Fruit fly (Drosophila melanogaster) Kc167 (cell line): ENCODE data around the gene RecQ5.

Source experiments
- Myc ChIP-seq: fragments of >200 bp; optimal IDR thresholded peaks from 2 replicates; lab custom pipeline; 2017; ENCODE audit warnings: missing external identifiers
- Sin3A ChIP-seq: fragments of >200 bp; optimal IDR thresholded peaks from 2 replicates; lab custom pipeline; 2018; ENCODE audit warnings: missing external identifiers
- h ChIP-seq: fragments of >200 bp; optimal IDR thresholded peaks from 3 replicates; lab custom pipeline; 2018; ENCODE audit warnings: missing external identifiers
- insv ChIP-seq: fragments of >200 bp; optimal IDR thresholded peaks from 3 replicates; lab custom pipeline; 2018; ENCODE audit warnings: missing external identifiers
- psq ChIP-seq: fragments of >200 bp; optimal IDR thresholded peaks from 2 replicates; lab custom pipeline; 2017; ENCODE audit warnings: missing external identifiers
- ttk ChIP-seq: sonication (Bioruptor generic); optimal IDR thresholded peaks from 2 replicates; lab custom pipeline; 2017; ENCODE audit warnings: missing external identifiers

The RecQ5 gene

DNA sequence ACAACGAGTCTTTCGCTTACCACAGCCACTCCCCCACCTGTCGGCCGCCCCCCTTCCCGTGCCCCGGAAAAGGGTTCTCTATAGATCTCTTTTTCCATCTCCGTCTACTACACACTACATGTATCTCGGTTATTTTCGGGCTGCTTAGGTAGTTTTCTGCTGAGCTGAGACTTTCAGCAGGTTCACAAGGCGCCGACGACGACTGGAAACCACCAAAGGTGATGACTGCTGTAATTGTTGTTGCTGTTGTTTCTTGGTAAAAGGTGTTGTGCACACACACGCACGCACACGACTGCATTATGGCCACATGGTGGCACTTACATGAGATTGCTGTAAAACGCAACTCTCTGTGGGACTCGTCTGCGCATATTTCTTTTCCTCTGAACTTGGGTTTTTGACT lies 11.8 kb upstream of the RecQ5 start:
- TF ChIP-seq insv (lab: Kevin White, UChicago) = no peak

DNA sequence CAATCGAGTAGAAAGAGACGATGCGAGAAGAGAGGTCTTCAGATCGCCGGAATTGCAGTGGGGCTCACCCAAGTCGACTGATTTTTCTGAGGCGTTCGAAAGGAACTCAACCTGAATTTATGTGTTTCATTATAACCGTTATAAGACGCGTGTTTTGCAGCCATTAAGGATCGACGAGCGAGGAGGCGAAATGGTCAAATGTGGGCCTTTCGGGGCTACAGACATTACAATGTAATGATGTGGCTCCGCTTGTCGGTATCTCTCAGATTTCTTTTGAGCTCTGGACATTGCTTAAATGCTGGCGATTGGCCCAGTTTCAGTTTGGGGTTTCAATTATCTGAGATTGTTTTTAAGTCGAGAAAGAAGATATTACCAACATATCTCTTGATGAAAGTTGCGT lies 10.9 kb upstream of the RecQ5 start:
- TF ChIP-seq h (lab: Kevin White, UChicago) (no peak), insv (lab: Kevin White, UChicago) (no peak), ttk (lab: Kevin White, UChicago) (no peak), Sin3A (lab: Kevin White, UChicago) (no peak), Myc (lab: Kevin White, UChicago) (no peak), psq (lab: Kevin White, UChicago) (no peak)

DNA sequence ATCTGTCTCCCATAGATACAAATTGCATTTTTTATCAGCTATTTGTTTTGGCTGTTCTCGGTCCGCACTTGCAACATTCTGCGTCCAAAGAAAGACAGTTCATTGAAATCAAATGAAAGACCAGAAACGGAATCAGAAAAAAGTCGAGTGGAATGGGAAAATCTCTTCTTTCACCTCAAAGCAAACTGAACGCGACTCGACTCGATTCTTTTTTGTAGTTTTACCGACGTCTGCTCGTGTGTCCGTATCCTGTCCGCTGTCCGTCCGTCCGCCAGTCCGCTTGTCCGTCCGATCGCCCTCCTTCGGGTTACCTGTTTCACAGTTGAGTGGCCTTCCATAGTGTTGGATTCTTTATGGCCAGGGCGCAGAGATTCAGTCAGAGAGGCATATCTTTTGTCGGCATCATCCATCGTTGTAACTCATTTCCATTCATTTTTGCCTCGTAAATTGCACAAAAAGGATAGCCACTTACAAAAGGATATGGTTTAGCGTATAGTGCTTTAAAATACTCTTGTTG lies 10.2 kb upstream of the RecQ5 start:
- no peak for TF ChIP-seq psq (lab: Kevin White, UChicago)
- TF ChIP-seq Myc (lab: Kevin White, UChicago) = no peak
- no peak for TF ChIP-seq ttk (lab: Kevin White, UChicago)
- TF ChIP-seq insv (lab: Kevin White, UChicago) = no peak
- TF ChIP-seq Sin3A (lab: Kevin White, UChicago) = no peak
- no peak for TF ChIP-seq h (lab: Kevin White, UChicago)

DNA sequence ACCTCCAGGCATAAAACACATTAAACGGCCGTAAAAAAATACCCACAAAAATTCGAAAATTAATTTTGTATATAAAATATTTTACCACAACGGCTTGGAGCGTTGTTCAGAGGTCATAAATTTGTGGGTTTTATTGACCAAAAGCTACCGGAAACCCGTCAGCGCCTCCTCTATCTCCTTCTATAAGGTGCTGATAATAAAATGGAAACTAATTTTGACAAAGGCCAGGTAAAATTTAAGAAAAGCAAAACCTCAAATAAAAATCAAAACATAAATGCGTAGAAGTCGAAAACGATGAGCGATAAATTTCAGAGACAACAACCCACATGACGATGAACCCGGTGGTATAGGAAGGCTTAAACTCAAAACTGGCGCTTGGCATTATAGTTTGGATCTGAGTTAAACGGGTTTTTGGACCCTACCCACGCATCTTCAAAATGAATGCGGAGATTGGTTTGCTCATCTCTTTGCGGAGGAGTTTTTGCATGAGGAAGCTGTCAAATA lies 9.0 kb upstream of the RecQ5 start:
- TF ChIP-seq Sin3A (lab: Kevin White, UChicago) = no peak
- TF ChIP-seq ttk (lab: Kevin White, UChicago) = no peak
- no peak for TF ChIP-seq psq (lab: Kevin White, UChicago)
- no peak for TF ChIP-seq insv (lab: Kevin White, UChicago)
- no peak for TF ChIP-seq h (lab: Kevin White, UChicago)
- no peak for TF ChIP-seq Myc (lab: Kevin White, UChicago)

DNA sequence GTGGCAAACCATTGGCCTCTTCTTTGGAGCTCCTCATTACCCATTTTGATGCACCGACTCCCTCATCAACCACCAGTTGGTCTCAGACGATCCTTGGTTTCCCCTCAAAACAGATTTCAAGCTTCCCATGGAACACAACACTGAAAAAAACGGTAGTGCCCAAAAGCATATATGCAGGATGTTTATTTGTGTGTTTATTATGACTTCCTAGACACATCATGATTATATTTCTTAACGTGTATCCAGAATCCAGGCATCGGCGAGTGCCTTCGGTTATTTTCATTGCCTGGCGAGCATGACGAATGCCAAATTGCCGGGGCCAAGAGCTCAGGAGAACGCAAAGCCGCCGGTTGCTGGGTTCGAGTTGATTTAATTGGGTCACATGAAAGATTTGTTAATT lies 7.9 kb upstream of the RecQ5 start:
- TF ChIP-seq Sin3A (lab: Kevin White, UChicago) = no peak
- no peak for TF ChIP-seq psq (lab: Kevin White, UChicago)
- no peak for TF ChIP-seq insv (lab: Kevin White, UChicago)
- no peak for TF ChIP-seq ttk (lab: Kevin White, UChicago)
- no peak for TF ChIP-seq h (lab: Kevin White, UChicago)
- no peak for TF ChIP-seq Myc (lab: Kevin White, UChicago)

DNA sequence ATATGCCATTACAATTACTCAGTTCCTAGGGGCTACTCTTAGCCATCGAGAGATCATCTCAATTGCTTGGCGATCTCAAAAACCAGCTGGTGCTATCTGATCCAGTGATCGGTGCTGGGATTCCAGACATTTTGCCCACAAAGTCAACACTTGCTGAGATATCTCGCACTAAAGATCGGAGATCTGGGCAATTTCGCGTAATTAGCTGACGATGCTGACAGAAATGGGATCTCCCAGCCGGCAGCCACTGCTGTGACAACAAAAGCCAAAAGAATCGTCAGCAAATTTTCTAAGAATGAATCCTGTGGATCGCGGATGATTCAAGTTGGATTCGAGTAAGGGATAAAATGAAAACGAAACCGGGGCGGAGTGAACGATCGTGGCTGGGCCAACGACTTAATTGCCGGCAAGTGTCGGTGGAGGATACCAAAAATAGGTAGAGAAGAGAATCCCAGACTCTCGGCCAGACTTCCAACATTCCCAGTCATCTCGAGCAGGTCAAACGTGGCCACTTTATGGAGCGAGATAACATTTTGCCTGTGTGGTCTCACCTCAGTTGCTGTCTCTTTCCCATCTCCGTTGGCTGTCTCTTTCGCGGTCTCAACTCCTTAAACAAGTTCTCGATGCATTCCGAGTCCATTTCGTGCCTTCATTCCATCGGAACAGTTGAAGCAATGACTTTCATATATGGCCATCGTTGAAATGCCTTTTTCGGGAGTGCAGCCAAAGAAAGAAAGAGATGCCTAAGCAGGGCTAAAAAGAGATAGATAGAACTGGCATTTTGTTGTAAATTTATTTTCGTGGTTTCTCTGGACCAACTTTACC lies 6.0 kb upstream of the RecQ5 start:
- TF ChIP-seq psq (lab: Kevin White, UChicago) (no peak), ttk (lab: Kevin White, UChicago) (no peak), Sin3A (lab: Kevin White, UChicago) (no peak), insv (lab: Kevin White, UChicago) (no peak), h (lab: Kevin White, UChicago) (no peak), Myc (lab: Kevin White, UChicago) (no peak)

DNA sequence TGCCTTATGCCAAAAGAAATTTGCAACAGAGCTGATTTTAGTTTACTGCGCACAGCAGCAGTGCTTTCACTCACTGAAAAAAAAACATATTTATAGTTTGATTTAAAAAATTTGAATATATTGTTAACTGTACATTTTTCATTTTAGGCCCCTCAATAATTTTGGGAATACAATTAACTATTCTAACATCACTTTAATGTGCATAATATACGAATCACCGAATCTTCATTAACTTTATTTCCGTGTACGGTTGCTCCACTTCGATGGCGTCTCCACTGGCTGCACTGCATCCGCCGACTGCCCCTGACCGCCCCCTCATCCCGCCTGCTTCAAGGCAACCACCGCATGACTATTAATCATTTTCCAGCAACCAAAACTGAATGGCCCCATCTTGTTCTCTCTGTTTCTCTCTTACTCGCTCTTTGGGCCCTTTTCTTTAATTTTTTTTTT lies 4.9 kb upstream of the RecQ5 start:
- TF ChIP-seq psq (lab: Kevin White, UChicago) (no peak), insv (lab: Kevin White, UChicago) (no peak), h (lab: Kevin White, UChicago) (no peak), ttk (lab: Kevin White, UChicago) (no peak), Sin3A (lab: Kevin White, UChicago) (no peak), Myc (lab: Kevin White, UChicago) (no peak)

DNA sequence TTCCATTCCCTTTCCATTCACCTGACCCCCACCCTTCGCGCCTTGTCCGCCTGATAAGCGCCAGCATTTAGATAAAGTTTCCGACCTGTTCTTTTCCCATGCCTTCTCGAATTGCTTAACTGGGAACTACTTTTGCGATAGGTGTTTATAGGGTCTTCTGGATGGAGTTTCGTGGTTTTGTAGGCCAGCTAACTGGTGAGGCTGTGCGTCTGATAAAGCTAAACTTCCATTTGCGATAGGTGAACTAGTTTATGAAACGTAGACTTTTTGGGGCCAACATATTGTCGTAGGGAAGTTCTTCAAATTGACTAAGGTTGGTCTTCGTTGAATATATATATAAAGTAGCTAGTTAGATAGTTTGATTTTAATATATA lies 3.7 kb upstream of the RecQ5 start:
- TF ChIP-seq ttk (lab: Kevin White, UChicago) (no peak), Sin3A (lab: Kevin White, UChicago) (no peak), h (lab: Kevin White, UChicago) (no peak), psq (lab: Kevin White, UChicago) (no peak), insv (lab: Kevin White, UChicago) (no peak), Myc (lab: Kevin White, UChicago) (no peak)

DNA sequence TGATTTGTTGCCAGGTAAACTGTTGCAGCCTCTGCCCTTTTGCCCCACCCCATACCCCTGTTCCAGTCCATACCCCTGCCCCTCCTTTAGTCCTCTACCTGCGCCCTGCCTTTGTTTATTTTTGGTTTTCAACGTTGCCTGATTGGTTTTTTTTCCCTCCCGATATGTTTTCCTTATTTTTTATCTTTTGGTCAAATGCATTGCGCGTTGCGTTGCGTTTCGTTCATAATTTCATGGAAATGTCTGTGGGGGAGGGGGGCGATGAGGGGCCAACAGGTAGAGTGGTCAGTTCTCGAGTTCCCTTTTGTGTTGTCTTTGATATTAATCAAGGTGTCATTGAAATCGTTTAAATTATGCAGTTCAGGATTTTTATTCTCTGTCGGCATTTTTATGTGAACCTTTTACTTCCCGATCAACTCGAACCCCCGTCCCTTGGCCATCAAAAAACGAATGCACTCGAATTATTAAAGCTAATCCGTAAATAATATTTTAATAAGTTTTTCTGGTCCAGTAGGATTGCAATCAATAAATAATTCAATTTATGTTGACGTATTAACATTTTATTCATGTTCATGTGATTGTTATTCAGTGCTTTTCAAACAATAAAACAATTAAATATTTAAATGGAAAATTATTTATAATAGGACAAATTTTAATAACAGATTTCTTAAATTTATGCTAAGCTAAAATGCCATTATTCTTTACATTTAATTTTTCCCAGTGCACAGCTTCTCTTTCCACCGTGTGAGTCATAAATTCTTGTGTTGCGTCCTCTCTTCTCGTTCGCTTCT lies 3.1 kb upstream of the RecQ5 start:
- no peak for TF ChIP-seq ttk (lab: Kevin White, UChicago)
- no peak for TF ChIP-seq Myc (lab: Kevin White, UChicago)
- no peak for TF ChIP-seq insv (lab: Kevin White, UChicago)
- no peak for TF ChIP-seq psq (lab: Kevin White, UChicago)
- no peak for TF ChIP-seq h (lab: Kevin White, UChicago)
- no peak for TF ChIP-seq Sin3A (lab: Kevin White, UChicago)

DNA sequence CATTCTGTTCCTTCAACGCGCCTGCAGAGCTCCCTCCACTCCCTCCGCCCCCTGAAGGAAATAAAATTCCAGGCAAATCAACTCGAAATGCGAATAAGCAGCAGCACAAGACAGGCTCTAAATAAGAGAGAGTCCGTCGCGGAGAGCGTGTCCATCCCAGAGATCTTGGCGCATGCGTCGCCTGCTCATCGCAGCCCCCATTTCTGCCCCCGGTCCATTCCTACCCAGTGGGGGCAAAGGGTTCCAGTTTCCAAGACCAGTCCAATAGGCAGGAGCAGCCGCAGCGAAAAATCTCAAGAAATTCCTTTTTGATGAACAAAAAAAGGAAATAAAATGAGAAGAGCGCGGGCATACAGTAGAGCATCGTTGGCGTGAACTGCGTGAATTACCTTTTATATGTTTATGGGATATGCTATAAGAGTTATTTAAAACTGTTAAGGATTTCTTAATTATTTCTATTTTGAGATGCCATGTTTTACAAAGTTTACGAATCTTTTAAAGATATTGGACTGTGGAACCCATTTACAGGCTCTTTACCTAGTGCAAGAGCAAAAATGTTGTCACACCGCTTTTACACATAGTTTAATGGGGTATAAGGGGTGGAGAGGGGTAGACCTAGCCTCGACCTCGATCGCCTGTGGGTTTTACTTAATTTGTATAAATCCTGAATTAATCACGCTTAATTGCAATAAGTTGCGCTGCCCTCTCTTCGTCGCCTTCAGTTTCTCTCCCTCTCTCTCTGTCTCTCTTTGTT lies 2.3 kb upstream of the RecQ5 start:
- no peak for TF ChIP-seq psq (lab: Kevin White, UChicago)
- no peak for TF ChIP-seq Sin3A (lab: Kevin White, UChicago)
- TF ChIP-seq insv (lab: Kevin White, UChicago) = no peak
- no peak for TF ChIP-seq h (lab: Kevin White, UChicago)
- TF ChIP-seq Myc (lab: Kevin White, UChicago) = no peak
- TF ChIP-seq ttk (lab: Kevin White, UChicago) = no peak
